Worm (Caenorhabditis elegans) whole organism, L3 larva: ENCODE measurements around the gene sftb-6.

ENCODE experiments used
- ZK546.5 ChIP-seq: sonication (generic microtip); optimal IDR thresholded peaks from 2 replicates; lab custom pipeline; 2017; ENCODE audit warnings: missing biosample characterization, missing genetic modification characterization
- aly-2 ChIP-seq: fragments of 150-350 bp; optimal IDR thresholded peaks from 2 replicates; lab custom pipeline; 2014; ENCODE audit warnings: missing biosample characterization, missing genetic modification characterization
- ama-1 ChIP-seq: fragments of 150-350 bp; optimal IDR thresholded peaks from 2 replicates; lab custom pipeline; 2018
- ceh-16 ChIP-seq: sonication (generic microtip); optimal IDR thresholded peaks from 2 replicates; lab custom pipeline; 2017; ENCODE audit warnings: missing biosample characterization, missing genetic modification characterization
- ceh-28 ChIP-seq: fragments of 150-350 bp; optimal IDR thresholded peaks from 2 replicates; lab custom pipeline; 2014; ENCODE audit warnings: missing biosample characterization, missing genetic modification reagents, missing genetic modification characterization
- ceh-82 ChIP-seq: fragments of 150-350 bp; optimal IDR thresholded peaks from 2 replicates; lab custom pipeline; 2014; ENCODE audit warnings: missing biosample characterization, missing genetic modification characterization
- ceh-9 ChIP-seq: sonication (generic microtip); optimal IDR thresholded peaks from 2 replicates; lab custom pipeline; 2018; ENCODE audit warnings: missing biosample characterization, missing genetic modification characterization
- egl-27 ChIP-seq: sonication (generic microtip); optimal IDR thresholded peaks from 4 replicates; lab custom pipeline; 2017; ENCODE audit warnings: missing biosample characterization, missing genetic modification reagents, missing genetic modification characterization
- egl-5 ChIP-seq: fragments of 150-350 bp; optimal IDR thresholded peaks from 2 replicates; lab custom pipeline; 2017; ENCODE audit warnings: missing biosample characterization, missing genetic modification reagents, missing genetic modification characterization, inconsistent platforms
- elt-1 ChIP-seq: fragments of 150-350 bp; optimal IDR thresholded peaks from 2 replicates; lab custom pipeline; 2014; ENCODE audit warnings: missing biosample characterization, missing genetic modification characterization
- elt-2 ChIP-seq: sonication (generic microtip); optimal IDR thresholded peaks from 2 replicates; lab custom pipeline; 2016; ENCODE audit warnings: missing genetic modification reagents, mild to moderate bottlenecking, missing genetic modification characterization, missing compliant biosample characterization
- eor-1 ChIP-seq, 2 experiments: fragments of 150-350 bp; optimal IDR thresholded peaks; 2 replicates each; lab custom pipeline; 2014 to 2018; ENCODE audit warnings: missing biosample characterization in 2 of 2, missing genetic modification characterization in 2 of 2
- fkh-10 ChIP-seq: sonication (generic microtip); optimal IDR thresholded peaks from 2 replicates; lab custom pipeline; 2017; ENCODE audit warnings: missing biosample characterization, missing genetic modification reagents, missing genetic modification characterization
- fkh-2 ChIP-seq: fragments of 150-350 bp; optimal IDR thresholded peaks from 2 replicates; lab custom pipeline; 2014; ENCODE audit warnings: missing biosample characterization, missing genetic modification reagents, missing genetic modification characterization
- fos-1 ChIP-seq: fragments of 150-350 bp; optimal IDR thresholded peaks from 2 replicates; lab custom pipeline; 2014; ENCODE audit warnings: missing biosample characterization, missing genetic modification characterization
- hmg-11 ChIP-seq: sonication (generic microtip); optimal IDR thresholded peaks from 2 replicates; lab custom pipeline; 2016; ENCODE audit warnings: missing genetic modification characterization, missing compliant biosample characterization
- lin-15B ChIP-seq: fragments of 150-350 bp; optimal IDR thresholded peaks from 2 replicates; lab custom pipeline; 2014; ENCODE audit warnings: missing biosample characterization, missing genetic modification characterization
- lin-39 ChIP-seq: fragments of 150-350 bp; optimal IDR thresholded peaks from 2 replicates; lab custom pipeline; 2018; ENCODE audit warnings: missing biosample characterization, missing genetic modification reagents, missing genetic modification characterization
- lsy-12 ChIP-seq: sonication (generic microtip); optimal IDR thresholded peaks from 2 replicates; lab custom pipeline; 2016; ENCODE audit warnings: mild to moderate bottlenecking, missing genetic modification characterization, missing compliant biosample characterization
- mdl-1 ChIP-seq: fragments of 150-350 bp; optimal IDR thresholded peaks from 2 replicates; lab custom pipeline; 2014; ENCODE audit warnings: missing biosample characterization, missing genetic modification characterization
- nfya-1 ChIP-seq: sonication (generic microtip); optimal IDR thresholded peaks from 2 replicates; lab custom pipeline; 2017; ENCODE audit warnings: missing genetic modification characterization, mild to moderate bottlenecking, missing compliant biosample characterization, antibody characterized with exemption, moderate library complexity; ENCODE audit not compliant: insufficient read depth
- nhr-11 ChIP-seq: fragments of 150-350 bp; optimal IDR thresholded peaks from 2 replicates; lab custom pipeline; 2014; ENCODE audit warnings: missing biosample characterization, missing genetic modification characterization
- nhr-12 ChIP-seq: fragments of 150-350 bp; optimal IDR thresholded peaks from 2 replicates; lab custom pipeline; 2014; ENCODE audit warnings: missing biosample characterization, missing genetic modification characterization
- nhr-23 ChIP-seq: fragments of 150-350 bp; optimal IDR thresholded peaks from 2 replicates; lab custom pipeline; 2014; ENCODE audit warnings: missing biosample characterization, missing genetic modification reagents, missing genetic modification characterization
- nhr-237 ChIP-seq: fragments of 150-350 bp; optimal IDR thresholded peaks from 2 replicates; lab custom pipeline; 2014; ENCODE audit warnings: missing biosample characterization, missing genetic modification characterization
- nhr-25 ChIP-seq: sonication (generic microtip); optimal IDR thresholded peaks from 2 replicates; lab custom pipeline; 2017; ENCODE audit warnings: missing biosample characterization, missing genetic modification characterization
- nhr-43 ChIP-seq: sonication (generic microtip); optimal IDR thresholded peaks from 2 replicates; lab custom pipeline; 2016; ENCODE audit warnings: mild to moderate bottlenecking, missing genetic modification characterization, missing compliant biosample characterization; ENCODE audit not compliant: poor library complexity, severe bottlenecking
- nhr-67 ChIP-seq: fragments of 150-350 bp; optimal IDR thresholded peaks from 2 replicates; lab custom pipeline; 2014; ENCODE audit warnings: missing biosample characterization, missing genetic modification characterization
- nhr-76 ChIP-seq: fragments of 150-350 bp; sonication (generic microtip); optimal IDR thresholded peaks from 5 replicates; lab custom pipeline; 2014; ENCODE audit warnings: missing biosample characterization, missing genetic modification characterization
- pha-4 ChIP-seq: fragments of 150-350 bp; optimal IDR thresholded peaks from 2 replicates; lab custom pipeline; 2014; ENCODE audit warnings: missing biosample characterization, missing genetic modification reagents, missing genetic modification characterization
- pqm-1 ChIP-seq: fragments of 150-350 bp; optimal IDR thresholded peaks from 2 replicates; lab custom pipeline; 2017; ENCODE audit warnings: missing biosample characterization, missing genetic modification characterization, inconsistent platforms
- sea-2 ChIP-seq: fragments of 150-350 bp; sonication (generic microtip); optimal IDR thresholded peaks from 4 replicates; lab custom pipeline; 2014; ENCODE audit warnings: missing biosample characterization, missing genetic modification reagents, missing genetic modification characterization
- tbx-2 ChIP-seq: sonication (generic microtip); optimal IDR thresholded peaks from 2 replicates; lab custom pipeline; 2016; ENCODE audit warnings: mild to moderate bottlenecking, missing genetic modification characterization, missing compliant biosample characterization
- unc-39 ChIP-seq: sonication (generic microtip); optimal IDR thresholded peaks from 4 replicates; lab custom pipeline; 2017; ENCODE audit warnings: missing biosample characterization, missing genetic modification characterization
- unc-62 ChIP-seq: fragments of 150-350 bp; sonication (generic microtip); optimal IDR thresholded peaks from 4 replicates; lab custom pipeline; 2014; ENCODE audit warnings: missing biosample characterization, missing genetic modification reagents, missing genetic modification characterization
- ztf-11 ChIP-seq: fragments of 150-350 bp; optimal IDR thresholded peaks from 2 replicates; lab custom pipeline; 2014; ENCODE audit warnings: missing biosample characterization, missing genetic modification characterization

Gene sftb-6

ce11 chrII:108865-109264, 10.7 kb downstream of the sftb-6 start, which contains the start of gene C50D2.2:
Gene C50D2.2 (plus strand): TSS chrII:109165.
- TF ChIP-seq nhr-11 (tag; lab: Kevin White, UChicago) (no peak), ceh-16 (tag; lab: Kevin White, UChicago) (no peak), nhr-12 (tag; lab: Kevin White, UChicago) (no peak), ceh-28 (no peak), unc-39 (tag; lab: Kevin White, UChicago) (no peak), pha-4 (tag; lab: Kevin White, UChicago) (no peak), nhr-25 (tag; lab: Kevin White, UChicago) (no peak), sea-2 (GFP tag; lab: Kevin White, UChicago) (no peak), ceh-82 (no peak), nhr-67 (no peak), fkh-10 (GFP tag; lab: Kevin White, UChicago) (no peak), eor-1 (tag; optimal IDR thresholded peaks at IDR 0.05; lab: Kevin White, UChicago) (no peak), aly-2 (tag; lab: Kevin White, UChicago) (no peak), ceh-9 (tag; lab: Kevin White, UChicago) (no peak), mdl-1 (tag; lab: Kevin White, UChicago) (no peak), unc-62 (GFP tag; lab: Kevin White, UChicago) (no peak), tbx-2 (tag; lab: Kevin White, UChicago) (no peak), lsy-12 (tag; lab: Kevin White, UChicago) (no peak)
- TF ChIP-seq, all 47 proteins: peak for 0

ce11 chrII:111267-111666, 13.1 kb downstream of the sftb-6 start, which contains the start of gene C50D2.1:
Gene C50D2.1 (plus strand): TSS chrII:111567.
- TF ChIP-seq unc-62 (GFP tag; lab: Kevin White, UChicago) (no peak), egl-27 (tag; lab: Kevin White, UChicago) (no peak), ama-1 (lab: Kevin White, UChicago) (no peak), nhr-237 (no peak), nhr-23 (tag; lab: Kevin White, UChicago) (no peak), nhr-76 (tag; lab: Kevin White, UChicago) (no peak), lin-39 (tag; lab: Kevin White, UChicago) (no peak), eor-1 (tag; optimal IDR thresholded peaks at IDR 0.05; lab: Kevin White, UChicago) (no peak), ceh-28 (no peak), aly-2 (tag; lab: Kevin White, UChicago) (no peak), nhr-12 (tag; lab: Kevin White, UChicago) (no peak), ceh-9 (tag; lab: Kevin White, UChicago) (no peak), lin-15B (tag; lab: Kevin White, UChicago) (no peak), nfya-1 (no peak), hmg-11 (tag; lab: Kevin White, UChicago) (no peak), fos-1 (no peak), fkh-2 (tag; lab: Kevin White, UChicago) (no peak), lsy-12 (tag; lab: Kevin White, UChicago) (no peak), ZK546.5 (no peak)

- TF ChIP-seq elt-2 (peak; percentile 15), fkh-10 (GFP tag; lab: Kevin White, UChicago) (no peak), nhr-25 (tag; lab: Kevin White, UChicago) (peak; percentile 22), elt-1 (no peak)
- TF ChIP-seq, all 47 proteins: peak for 2
These were observed 14.0 kb downstream of the sftb-6 start for ce11 chrII:112231-112630.

ce11 chrII:116916-117315, 18.7 kb downstream of the sftb-6 start, which contains the start of gene srt-54:
Gene srt-54 (plus strand): TSS chrII:117216.
- TF ChIP-seq lin-39 (tag; lab: Kevin White, UChicago) (no peak), pqm-1 (tag; lab: Kevin White, UChicago) (no peak), eor-1 (tag; optimal IDR thresholded peaks at IDR 0.05; lab: Kevin White, UChicago) (no peak), tbx-2 (tag; lab: Kevin White, UChicago) (no peak), nhr-43 (no peak), aly-2 (tag; lab: Kevin White, UChicago) (no peak), unc-39 (tag; lab: Kevin White, UChicago) (no peak), ztf-11 (tag; lab: Kevin White, UChicago) (no peak), nhr-67 (no peak), fkh-10 (GFP tag; lab: Kevin White, UChicago) (no peak), egl-27 (tag; lab: Kevin White, UChicago) (no peak), hmg-11 (tag; lab: Kevin White, UChicago) (no peak), egl-5 (no peak), nhr-23 (tag; lab: Kevin White, UChicago) (no peak), pha-4 (tag; lab: Kevin White, UChicago) (no peak), nhr-237 (no peak), sea-2 (GFP tag; lab: Kevin White, UChicago) (no peak), fos-1 (no peak), ceh-28 (no peak)
